Fruit fly (Drosophila melanogaster) S2 (cell line): ENCODE measurements around the gene Hus1-like.

Experiments used
- CG8478 ChIP-seq: fragments of >200 bp; optimal IDR thresholded peaks from 2 replicates; lab custom pipeline; 2018
- CTCF ChIP-seq, 2 experiments: fragments of >200 bp; optimal IDR thresholded peaks; 2 replicates each; lab custom pipeline; 2018

- TF ChIP-seq CG8478 (lab: Kevin White, UChicago) = no peak
- no peak for TF ChIP-seq CTCF (optimal IDR thresholded peaks at IDR 0.05; lab: Kevin White, UChicago)
Observed at dm6 chr3R:4806318-4806757, 5.6 kb downstream of the Hus1-like start.
